Fruit fly (Drosophila melanogaster): ENCODE measurements around the gene CG34345.

Gene CG34345

dm6 chr2L:6622642-6623162 is at the start of gene CG34345 (continued):
- TF ChIP-seq CG10366 (GFP tag; IDR thresholded peaks at IDR 0.05) (no peak), gfzf (GFP tag; optimal IDR thresholded peaks at IDR 0.05) (peak; percentile 47), knrl (GFP tag; IDR thresholded peaks at IDR 0.05; ENCODE audit: partially characterized antibody) (peak; percentile 56; the same call in 2 of the 3 replicates), ham (GFP tag; IDR thresholded peaks at IDR 0.05) (no peak), eyg (GFP tag; optimal IDR thresholded peaks at IDR 0.05) (no peak), CG10654 (GFP tag; optimal IDR thresholded peaks at IDR 0.05) (no peak), NC2α (GFP tag; optimal IDR thresholded peaks at IDR 0.05) (no peak), jigr1 (GFP tag; IDR thresholded peaks at IDR 0.05) (no peak), Gsc (GFP tag; IDR thresholded peaks at IDR 0.05) (no peak), Xbp1 (GFP tag; optimal IDR thresholded peaks at IDR 0.05) (no peak), CG14014 (GFP tag; IDR thresholded peaks at IDR 0.05) (no peak), Lpt (GFP tag; optimal IDR thresholded peaks at IDR 0.05) (no peak), CG12219 (GFP tag; optimal IDR thresholded peaks at IDR 0.05) (no peak), ken (GFP tag; IDR thresholded peaks at IDR 0.05) (no peak), CG14710 (tag; optimal IDR thresholded peaks at IDR 0.05) (peak; percentile 54), pum (GFP tag; optimal IDR thresholded peaks at IDR 0.05) (no peak), CG31365 (tag; optimal IDR thresholded peaks at IDR 0.05) (no peak), Ssrp (tag; optimal IDR thresholded peaks at IDR 0.05) (no peak), gcm (GFP tag; optimal IDR thresholded peaks at IDR 0.05) (no peak), vvl (GFP tag; IDR thresholded peaks at IDR 0.05) (peak; percentile 22; the same call in 1 of the 2 replicates), CG17385 (GFP tag; optimal IDR thresholded peaks at IDR 0.05) (no peak), CG17912 (GFP tag; optimal IDR thresholded peaks at IDR 0.05) (no peak), CG2875 (GFP tag; optimal IDR thresholded peaks at IDR 0.05) (no peak), tio (GFP tag; optimal IDR thresholded peaks at IDR 0.05) (no peak), CG4328 (GFP tag; optimal IDR thresholded peaks at IDR 0.05) (no peak), CG15073 (GFP tag; optimal IDR thresholded peaks at IDR 0.05) (no peak), Dref (GFP tag; IDR thresholded peaks at IDR 0.05) (no peak), CG15269 (tag; optimal IDR thresholded peaks at IDR 0.05) (no peak), CG6683 (GFP tag; optimal IDR thresholded peaks at IDR 0.05) (no peak), bowl (GFP tag; IDR thresholded peaks at IDR 0.05) (no peak), CG42726 (GFP tag; IDR thresholded peaks at IDR 0.05; ENCODE audit: partially characterized antibody) (peak; percentile 48), Ets65A (GFP tag) (peak; percentile 77), CG1647 (GFP tag; optimal IDR thresholded peaks at IDR 0.05) (no peak), unpg (GFP tag; optimal IDR thresholded peaks at IDR 0.05) (no peak), CG13424 (tag; optimal IDR thresholded peaks at IDR 0.05) (no peak), CG3726 (GFP tag; IDR thresholded peaks at IDR 0.05) (no peak), CG8290 (GFP tag; optimal IDR thresholded peaks at IDR 0.05) (peak; percentile 57), CG8290 (tag; optimal IDR thresholded peaks at IDR 0.05) (no peak), tgo (GFP tag; IDR thresholded peaks at IDR 0.05) (no peak), CG4617 (GFP tag; optimal IDR thresholded peaks at IDR 0.05; ENCODE audit: borderline replicate concordance) (no peak), CG32767 (GFP tag; IDR thresholded peaks at IDR 0.05) (no peak), br (optimal IDR thresholded peaks at IDR 0.05) (no peak), Six4 (GFP tag; optimal IDR thresholded peaks at IDR 0.05) (no peak), CG6654 (GFP tag; optimal IDR thresholded peaks at IDR 0.05) (no peak), CG4424 (GFP tag; optimal IDR thresholded peaks at IDR 0.05) (peak; percentile 6), Hr78 (GFP tag; optimal IDR thresholded peaks at IDR 0.05) (no peak), sima (GFP tag; optimal IDR thresholded peaks at IDR 0.05) (no peak), Doc3 (GFP tag; IDR thresholded peaks at IDR 0.05; ENCODE audit: partially characterized antibody) (peak; percentile 62; the same call in 2 of the 3 replicates), Myb (GFP tag; optimal IDR thresholded peaks at IDR 0.05) (peak; percentile 81), CG4282 (GFP tag; optimal IDR thresholded peaks at IDR 0.05) (no peak), Antp (GFP tag; optimal IDR thresholded peaks at IDR 0.05) (no peak), bcd (GFP tag; optimal IDR thresholded peaks at IDR 0.05) (no peak)

Measured in whole organism, embryonic.